Fruit fly (Drosophila melanogaster) ovary, adult (tissue): ENCODE measurements around the gene SmD2.

Experiments used
- CG17801 ChIP-seq: fragments of 200-800 bp; optimal IDR thresholded peaks from 2 replicates; lab custom pipeline; 2019; ENCODE audit warnings: missing biosample characterization, mild to moderate bottlenecking, missing genetic modification characterization, moderate library complexity; ENCODE audit not compliant: partially characterized antibody

Gene SmD2

DNA sequence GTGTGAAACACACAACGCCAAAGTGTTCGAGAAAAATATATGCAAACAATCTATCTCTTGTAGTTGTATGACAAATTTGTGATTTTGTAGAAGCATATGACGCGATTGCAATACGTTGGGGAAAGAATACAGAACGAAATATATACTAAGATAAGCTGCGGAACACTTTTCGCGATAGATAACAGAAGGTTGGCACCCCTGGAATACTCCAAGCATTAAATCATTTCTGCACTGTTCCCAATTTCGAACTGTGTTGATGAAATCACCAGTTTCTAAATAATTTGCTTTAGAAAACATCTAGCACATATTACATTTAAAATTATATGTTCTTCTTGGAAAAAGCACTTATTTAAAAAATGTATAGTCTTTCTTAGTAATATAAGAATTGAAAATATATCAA lies 8.7 kb upstream of the SmD2 start:
- TF ChIP-seq CG17801 = no peak

DNA sequence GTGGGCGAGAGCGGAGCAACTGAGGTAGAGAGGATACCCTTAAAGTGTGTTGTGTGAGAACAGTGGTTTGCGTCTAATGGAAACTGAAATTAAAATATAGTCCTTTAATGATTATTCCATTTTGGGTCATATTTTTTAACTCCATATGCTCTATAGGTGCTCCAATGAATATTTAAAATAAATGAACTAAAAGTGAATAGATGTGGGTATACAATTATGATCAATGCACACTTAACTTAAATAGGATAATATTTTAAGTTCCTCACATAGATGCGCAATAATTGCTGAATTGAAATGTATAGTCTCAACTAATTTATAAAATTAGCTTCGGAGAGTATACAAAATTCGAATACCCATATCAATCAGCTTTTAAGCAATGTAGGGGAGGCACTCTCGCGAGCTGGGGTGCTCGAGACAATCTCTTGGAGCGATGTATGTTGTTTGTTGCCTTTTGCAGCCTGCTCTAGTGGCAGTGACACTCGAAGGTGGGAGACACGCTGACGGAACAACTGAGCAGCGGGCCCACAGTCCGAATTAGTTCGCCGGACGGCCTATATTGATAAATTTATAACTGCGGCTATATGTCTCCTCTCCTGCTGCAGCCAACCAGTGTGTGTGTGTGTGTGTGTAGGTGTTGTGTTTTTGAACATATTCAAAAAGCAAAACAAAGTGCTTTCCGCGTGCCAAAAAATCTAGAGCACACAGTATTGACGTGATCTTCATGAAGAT lies 8.1 kb upstream of the SmD2 start:
- TF ChIP-seq CG17801 = peak; percentile 58

DNA sequence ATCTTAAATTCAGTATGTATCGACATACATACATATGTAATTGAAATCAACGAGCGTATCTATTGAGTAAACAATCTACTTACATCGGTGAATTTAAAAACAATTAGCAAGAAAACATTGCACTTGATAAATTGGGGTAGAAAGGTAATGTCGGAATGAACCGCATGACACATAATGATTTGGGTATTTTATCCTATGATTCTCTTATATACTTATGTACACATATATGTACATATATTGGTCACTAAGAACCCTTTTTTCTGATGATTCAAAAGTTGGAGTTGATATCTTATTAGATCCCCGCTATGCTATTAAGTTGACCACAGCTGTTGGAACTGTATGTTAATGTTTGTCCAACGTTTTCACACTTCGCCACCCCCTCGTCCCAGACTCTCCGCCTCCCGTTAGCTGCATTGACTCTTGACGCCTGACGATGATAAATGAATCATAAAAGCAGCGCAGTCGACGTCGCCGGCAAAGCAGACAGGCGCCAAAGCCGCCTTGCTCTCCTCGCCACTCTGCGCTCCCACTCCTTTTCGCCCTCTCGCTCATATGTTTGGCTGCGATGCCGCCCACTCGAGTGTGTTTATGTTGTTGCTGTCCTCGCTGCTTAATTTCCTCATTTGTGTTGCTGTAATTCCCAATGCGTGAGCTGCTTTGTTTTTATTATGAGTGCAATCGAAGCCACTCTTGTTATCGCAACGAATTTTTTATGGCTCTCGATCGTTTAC lies 7.3 kb upstream of the SmD2 start:
- no peak for TF ChIP-seq CG17801

DNA sequence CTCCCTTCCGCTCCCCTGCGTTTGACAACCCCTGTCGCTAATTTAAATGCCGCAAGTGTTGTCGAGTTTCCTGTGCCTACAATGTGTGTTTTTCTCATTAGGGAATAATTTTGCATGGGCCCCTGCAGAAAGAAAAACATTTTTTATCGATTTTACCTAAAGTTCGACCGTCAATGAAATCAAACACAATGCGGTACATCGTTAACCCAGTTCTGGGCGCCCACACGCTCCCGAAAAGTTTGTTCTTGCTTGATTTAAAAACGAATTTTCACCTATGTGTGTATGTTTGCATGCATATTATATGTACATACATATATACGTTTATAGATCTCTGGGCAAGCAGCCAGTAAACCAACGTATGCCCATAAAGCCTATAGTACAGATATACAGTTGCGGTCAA lies 6.7 kb upstream of the SmD2 start:
- TF ChIP-seq CG17801 = no peak

DNA sequence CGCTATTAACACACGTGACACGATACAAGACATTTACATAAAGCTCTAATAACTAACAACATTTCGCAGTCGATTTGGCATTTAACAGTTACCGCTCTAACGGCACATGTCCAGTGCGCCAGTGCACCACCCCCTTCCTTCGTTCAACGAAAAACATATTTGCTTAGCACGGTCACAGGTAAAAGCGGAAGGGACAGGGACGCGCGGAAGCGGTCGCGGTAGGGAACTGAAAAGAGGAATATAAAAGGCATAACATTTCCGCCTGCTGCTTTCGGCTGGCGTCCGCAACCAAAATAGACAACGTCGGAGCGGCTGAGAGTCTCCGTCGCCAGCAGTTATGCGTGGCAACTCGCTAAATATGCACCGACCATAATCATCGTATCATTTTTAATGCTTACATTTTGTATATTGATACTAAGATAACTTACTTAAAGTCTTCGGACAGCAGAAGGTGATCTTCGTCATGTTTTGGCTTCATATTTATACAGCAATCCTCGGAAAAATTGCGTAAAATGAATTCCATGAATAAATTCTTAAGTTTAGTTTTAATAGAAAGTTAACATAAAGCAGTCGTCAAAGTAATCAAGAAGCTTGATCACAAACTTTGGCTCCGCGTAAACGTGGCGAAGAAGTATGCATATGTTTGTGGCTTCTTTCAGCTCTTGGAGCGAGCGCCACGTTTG lies 6.1 kb upstream of the SmD2 start:
- no peak for TF ChIP-seq CG17801

DNA sequence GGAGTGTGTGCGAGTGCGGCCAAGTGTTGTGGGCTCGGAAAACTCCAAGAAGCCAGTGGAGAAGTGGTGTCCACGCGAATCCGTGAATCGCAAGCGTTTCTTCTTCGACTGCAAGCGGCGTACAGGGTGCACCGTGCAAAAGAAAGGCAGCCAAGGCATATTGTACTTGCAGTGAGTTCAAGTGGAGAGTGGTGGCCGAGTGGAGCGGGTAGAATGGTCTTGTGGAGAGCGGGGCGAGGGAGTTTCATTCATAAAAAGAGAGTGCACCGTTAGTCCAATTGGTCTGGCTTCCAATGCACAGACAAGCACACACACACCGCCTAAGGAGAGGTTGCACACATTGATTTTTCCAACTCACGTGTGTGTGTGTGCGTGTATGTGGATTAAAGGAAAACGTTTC lies 5.5 kb upstream of the SmD2 start:
- TF ChIP-seq CG17801 = no peak

DNA sequence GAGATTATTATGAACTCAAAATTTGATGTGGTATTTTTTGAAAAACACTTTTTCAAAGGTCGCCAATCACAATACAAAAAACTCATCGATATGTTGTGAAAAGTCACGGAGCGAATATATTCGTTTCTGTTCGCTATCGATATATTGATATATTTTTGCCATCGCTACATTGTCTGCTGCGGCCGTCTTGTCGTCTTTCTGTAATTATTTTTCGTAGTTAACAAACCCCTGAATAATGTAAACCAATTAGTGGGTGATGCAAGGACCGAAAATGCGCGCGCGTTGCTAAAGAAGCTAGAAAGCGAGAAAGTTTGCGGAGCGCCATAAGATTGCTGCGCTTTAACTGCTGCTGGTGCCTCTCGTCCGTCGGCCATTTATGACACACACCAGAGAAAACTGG lies 5.0 kb upstream of the SmD2 start, which contains the start of gene Pak:
Pak (plus strand) TSS at position 142 of the 400 bp plus-strand sequence.
- no peak for TF ChIP-seq CG17801

DNA sequence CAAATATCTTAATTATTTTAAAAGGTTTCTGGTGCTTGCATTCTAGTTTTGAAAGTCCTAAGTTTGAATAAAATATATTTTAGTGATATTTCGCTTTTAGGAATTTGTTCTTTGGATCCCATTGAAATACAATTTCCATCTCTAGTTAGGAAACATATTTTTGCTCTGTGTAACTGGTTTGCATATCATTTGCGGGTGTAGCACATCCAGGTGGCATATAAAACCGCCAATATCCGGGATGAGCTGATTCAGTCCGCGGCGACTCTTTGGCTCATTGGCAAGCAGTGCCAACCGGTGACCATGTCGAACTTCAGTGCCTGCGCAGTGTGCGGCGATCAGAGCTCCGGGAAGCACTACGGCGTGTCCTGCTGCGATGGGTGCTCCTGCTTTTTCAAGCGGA lies 3.2 kb upstream of the SmD2 start, which contains the start of gene Hr83:
Hr83 (plus strand) TSS at position 301 of the 400 bp plus-strand sequence.
- TF ChIP-seq CG17801 = no peak

DNA sequence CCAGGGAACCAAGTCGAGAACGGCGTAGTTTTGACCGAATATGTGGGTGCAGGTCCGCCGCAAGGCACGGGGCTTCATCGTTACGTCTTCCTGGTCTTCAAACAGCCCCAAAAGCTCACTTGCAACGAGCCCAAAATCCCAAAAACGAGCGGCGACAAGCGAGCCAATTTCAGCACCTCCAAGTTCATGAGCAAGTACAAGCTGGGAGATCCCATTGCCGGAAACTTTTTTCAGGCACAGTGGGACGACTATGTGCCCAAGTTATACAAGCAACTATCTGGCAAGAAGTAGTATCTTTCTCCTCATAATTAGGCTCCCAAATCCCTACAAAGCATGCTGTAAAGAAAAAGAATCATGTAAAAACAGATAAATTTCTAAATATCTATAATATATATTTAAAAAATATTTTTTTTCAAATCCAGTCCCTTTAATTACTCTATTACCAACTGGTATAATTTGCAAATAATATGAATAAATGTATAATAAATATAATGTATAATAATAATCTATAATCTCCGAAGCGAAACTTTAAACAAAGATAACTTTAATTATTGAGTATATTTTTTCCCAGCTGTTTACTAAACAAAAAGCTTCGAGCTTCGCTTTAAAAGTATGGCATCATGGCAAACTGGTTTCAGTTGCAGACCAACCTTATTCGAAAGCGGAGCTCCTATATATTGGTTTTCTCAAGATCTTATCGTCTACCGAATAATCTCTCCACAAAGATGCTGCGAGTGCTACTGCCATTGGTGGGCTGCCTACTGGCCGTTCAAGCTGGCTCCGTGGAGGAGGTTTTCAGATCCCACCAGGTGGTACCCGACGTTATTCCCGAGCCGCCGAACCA lies 2.1 kb downstream of the SmD2 start, which contains the start of gene CG17919:
CG17919 (plus strand) TSS at position 634 of the 844 bp plus-strand sequence.
- no peak for TF ChIP-seq CG17801

DNA sequence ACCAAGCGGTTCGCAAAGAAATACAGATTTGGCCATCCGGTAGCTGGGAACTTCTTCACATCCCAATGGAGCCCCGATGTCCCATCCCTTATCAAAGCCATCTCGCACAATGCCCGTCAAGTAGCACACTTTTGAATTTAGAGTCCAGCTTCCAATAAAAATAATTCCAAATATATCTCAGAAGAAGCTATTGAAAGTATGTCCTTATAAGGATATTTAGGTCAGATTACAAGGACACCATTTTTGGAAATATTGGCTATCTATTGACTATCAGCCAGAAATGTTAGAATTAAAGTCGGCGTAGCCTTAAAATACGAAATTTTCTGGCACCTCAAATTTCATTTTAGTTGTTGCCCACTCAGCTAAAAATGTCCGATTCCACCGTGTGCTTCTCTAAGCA lies 3.0 kb downstream of the SmD2 start, which contains the start of gene CG10298:
CG10298 (plus strand) TSS at position 301 of the 400 bp plus-strand sequence.
- no peak for TF ChIP-seq CG17801

DNA sequence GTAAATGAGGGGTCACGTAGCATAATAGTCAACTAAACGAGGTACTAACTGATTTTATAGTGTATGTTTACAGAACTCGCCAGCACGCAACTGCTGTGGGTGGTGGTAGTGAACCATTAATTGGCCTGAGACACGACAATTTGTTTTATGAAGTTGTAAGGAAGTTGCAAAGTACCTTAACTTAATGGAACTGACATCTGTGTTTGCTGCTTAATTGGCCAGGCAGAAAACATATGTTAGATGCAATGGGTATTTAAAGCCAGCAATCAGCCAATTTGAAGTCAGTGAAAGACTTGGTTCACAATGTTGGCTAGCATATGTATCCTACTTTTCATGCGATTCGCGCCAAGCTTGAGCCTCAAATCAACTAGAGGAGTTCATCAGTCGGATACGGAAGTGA lies 4.0 kb downstream of the SmD2 start, which contains the start of gene CG17917:
CG17917 (plus strand) TSS at position 301 of the 400 bp plus-strand sequence.
- no peak for TF ChIP-seq CG17801

DNA sequence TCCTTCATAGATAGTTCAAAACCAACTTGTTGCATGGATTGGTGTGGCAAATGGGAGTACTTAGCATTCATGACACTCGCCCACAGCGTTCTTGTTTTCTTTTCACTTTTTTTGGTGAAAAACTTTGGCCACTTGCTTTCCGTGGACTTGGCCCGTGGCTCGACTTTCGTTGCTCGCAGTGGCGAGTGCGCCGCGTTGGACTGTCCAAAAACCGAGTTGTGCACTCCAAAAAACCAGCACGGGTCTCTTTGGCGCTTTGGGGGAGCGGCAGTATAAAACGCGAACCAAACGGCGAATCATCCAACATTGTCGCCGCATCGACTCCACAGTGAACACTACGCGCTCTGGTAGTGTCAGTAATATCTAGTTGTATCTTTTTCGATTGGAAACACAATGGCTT lies 5.9 kb downstream of the SmD2 start, which contains the start of gene Osi20:
Osi20 (plus strand) TSS at position 301 of the 400 bp plus-strand sequence.
- TF ChIP-seq CG17801 = no peak

DNA sequence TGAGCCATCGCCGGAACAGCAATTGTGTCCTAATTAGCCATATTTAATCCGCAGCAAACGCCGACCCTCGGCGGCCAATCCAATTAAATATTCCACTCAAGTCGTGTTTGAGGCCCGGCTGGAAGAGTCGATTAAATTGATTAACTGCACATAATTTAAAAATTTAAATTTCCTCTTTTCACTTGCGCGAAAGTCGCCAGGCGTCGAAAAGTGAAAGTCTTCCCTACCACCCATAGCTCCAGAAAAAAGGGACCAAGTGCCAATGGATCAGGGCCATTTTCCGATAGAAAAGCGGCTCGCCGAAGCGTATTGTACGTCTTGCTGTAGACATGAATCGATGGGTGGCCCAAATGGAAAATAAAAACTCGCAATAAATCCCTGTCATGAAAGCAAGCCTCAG lies 8.3 kb downstream of the SmD2 start:
- TF ChIP-seq CG17801 = no peak

DNA sequence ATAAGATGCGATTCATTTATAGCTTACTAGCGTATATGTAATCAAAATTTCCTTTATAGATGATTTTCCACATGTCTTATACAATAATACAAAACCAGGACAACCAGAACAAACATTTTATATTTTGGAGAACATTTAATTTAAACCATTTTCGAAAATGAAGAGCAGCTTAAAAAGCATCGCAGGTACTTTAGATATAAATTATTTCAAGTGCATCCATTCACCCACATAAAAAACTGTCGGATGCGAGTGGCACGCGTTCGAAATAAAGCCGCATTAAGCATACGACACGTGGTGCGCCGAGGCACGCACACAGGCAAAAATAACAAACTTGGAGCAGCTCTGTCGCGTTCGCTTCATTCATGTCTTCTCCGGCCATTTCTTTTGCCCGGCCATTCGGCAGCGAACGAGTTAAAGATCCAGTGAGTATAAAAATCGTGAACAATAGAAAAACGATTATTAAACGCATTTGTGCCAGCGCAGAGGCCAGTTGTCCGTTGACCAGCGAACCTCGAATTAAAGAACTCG lies 10.7 kb downstream of the SmD2 start, which contains the start of gene Osi19:
Osi19 (plus strand) TSS at position 457 of the 528 bp plus-strand sequence.
- no peak for TF ChIP-seq CG17801

DNA sequence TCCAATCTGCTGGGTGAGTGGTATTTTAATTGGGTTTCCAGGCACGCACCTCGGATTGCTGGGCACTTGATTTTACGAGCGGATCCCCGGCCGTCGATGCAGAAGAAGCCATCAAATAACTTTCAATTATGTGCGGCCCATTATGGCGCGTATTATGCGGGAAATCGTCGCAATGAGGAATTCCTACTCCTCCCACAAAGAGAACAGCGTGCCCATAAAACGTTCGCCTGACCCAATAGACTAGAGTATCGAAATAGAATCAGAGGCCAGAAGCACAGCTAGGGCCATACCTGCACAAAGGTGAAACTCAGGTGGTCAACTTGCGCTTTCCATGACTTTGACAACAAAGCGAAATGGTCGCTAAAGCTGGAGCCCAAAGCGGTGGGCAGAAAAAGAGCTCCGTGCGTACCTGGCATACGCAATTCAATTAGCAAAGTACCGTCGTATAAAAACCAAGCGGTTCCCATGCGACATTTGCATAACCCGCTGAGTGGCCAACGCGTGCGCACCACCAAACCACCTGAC lies 15.9 kb downstream of the SmD2 start, which contains the start of gene Osi18:
Osi18 (plus strand) TSS at position 475 of the 525 bp plus-strand sequence.
- no peak for TF ChIP-seq CG17801
